Worm (Caenorhabditis elegans): Measurements from ENCODE around the gene srw-139.

DNA sequence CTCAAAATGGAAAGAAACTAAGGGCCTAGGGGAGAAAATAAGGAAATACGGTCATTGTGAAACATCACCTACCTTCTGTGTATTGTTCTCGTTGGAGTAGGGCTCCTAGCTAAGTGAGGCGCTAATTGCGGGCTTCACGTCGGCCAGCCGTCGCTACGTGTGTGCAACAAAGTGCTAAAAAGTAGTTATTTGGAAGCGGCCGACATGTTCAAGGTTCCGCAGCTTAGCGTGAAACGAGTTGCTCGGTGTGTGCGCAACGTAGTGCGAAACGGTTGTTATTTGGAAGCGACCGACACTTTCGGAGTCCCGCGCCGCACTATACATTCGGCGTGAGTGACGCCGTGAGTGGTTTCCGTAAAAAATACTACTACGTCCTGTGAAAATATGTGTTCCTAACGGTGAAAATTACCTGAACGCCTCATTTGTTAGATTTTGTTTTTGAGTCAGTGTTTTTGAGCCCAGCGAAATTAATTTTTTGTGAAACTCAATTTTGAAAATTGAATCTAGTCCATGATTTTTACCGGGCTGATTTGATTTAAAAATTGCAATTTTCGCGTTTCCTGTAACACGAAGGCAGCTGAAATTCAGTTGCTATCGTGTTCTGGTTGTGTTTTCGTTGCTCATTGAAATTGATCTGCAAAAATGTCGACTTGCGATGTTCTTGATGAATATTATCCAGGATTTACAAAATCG is 13.8 kb downstream of the srw-139 start, which contains the start of gene srw-129:
- TF ChIP-seq C38D4.7 (GFP tag; optimal IDR thresholded peaks at IDR 0.05): no peak
- TF ChIP-seq ets-4 (tag; optimal IDR thresholded peaks at IDR 0.05): no peak
- no peak for TF ChIP-seq hlh-30 (tag; optimal IDR thresholded peaks at IDR 0.05; ENCODE audit: insufficient read depth)
- TF ChIP-seq dve-1 (tag; optimal IDR thresholded peaks at IDR 0.05): no peak

All from whole organism, late embryonic.